Fruit fly (Drosophila melanogaster) whole organism, wandering third instar larva: ENCODE results near the gene CG3842.

Source experiments
- Abd-B ChIP-seq: fragments of >200 bp; optimal IDR thresholded peaks from 2 replicates; lab custom pipeline; 2017; ENCODE audit warnings: missing biosample characterization, missing genetic modification characterization
- CG32264 ChIP-seq: fragments of 200-800 bp; sonication (Bioruptor generic); optimal IDR thresholded peaks from 2 replicates; lab custom pipeline; 2016; ENCODE audit warnings: missing biosample characterization, missing genetic modification characterization
- CG9705 ChIP-seq: fragments of 200-800 bp; sonication (Bioruptor generic); optimal IDR thresholded peaks from 2 replicates; lab custom pipeline; 2018; ENCODE audit warnings: missing biosample characterization, mild to moderate bottlenecking, missing genetic modification characterization
- Dfd ChIP-seq: fragments of >200 bp; optimal IDR thresholded peaks from 2 replicates; lab custom pipeline; 2017; ENCODE audit warnings: missing biosample characterization, missing genetic modification characterization
- Dif ChIP-seq: fragments of 200-275, 200-300 bp; sonication (Bioruptor generic); optimal IDR thresholded peaks from 2 replicates; lab custom pipeline; 2018; ENCODE audit warnings: missing biosample characterization, missing genetic modification characterization; ENCODE audit not compliant: partially characterized antibody
- GATAd ChIP-seq: sonication (Bioruptor generic); optimal IDR thresholded peaks from 2 replicates; lab custom pipeline; 2016; ENCODE audit warnings: missing biosample characterization, missing genetic modification characterization
- HLH106 ChIP-seq: fragments of 200-800 bp; optimal IDR thresholded peaks from 3 replicates; lab custom pipeline; 2019; ENCODE audit warnings: missing biosample characterization, mild to moderate bottlenecking, missing genetic modification characterization, moderate library complexity
- Hnf4 ChIP-seq: fragments of 200-800 bp; sonication (Bioruptor generic); optimal IDR thresholded peaks from 2 replicates; lab custom pipeline; 2016; ENCODE audit warnings: missing biosample characterization, mild to moderate bottlenecking, missing genetic modification characterization
- Hr78 ChIP-seq: fragments of >200 bp; optimal IDR thresholded peaks from 2 replicates; lab custom pipeline; 2017; ENCODE audit warnings: missing biosample characterization, missing genetic modification characterization
- Hr83 ChIP-seq: fragments of 200-300 bp; sonication (Bioruptor generic); optimal IDR thresholded peaks from 2 replicates; lab custom pipeline; 2016; ENCODE audit warnings: missing biosample characterization, mild to moderate bottlenecking, missing genetic modification characterization, moderate library complexity; ENCODE audit not compliant: poor library complexity, severe bottlenecking
- Jra ChIP-seq: sonication (Bioruptor generic); optimal IDR thresholded peaks from 2 replicates; lab custom pipeline; 2016; ENCODE audit warnings: missing biosample characterization, missing genetic modification characterization
- Mio ChIP-seq: sonication (Bioruptor generic); optimal IDR thresholded peaks from 2 replicates; lab custom pipeline; 2016; ENCODE audit warnings: missing biosample characterization, missing genetic modification characterization
- Myc ChIP-seq: fragments of >200 bp; optimal IDR thresholded peaks from 2 replicates; lab custom pipeline; 2017
- N ChIP-seq: fragments of >200 bp; optimal IDR thresholded peaks from 2 replicates; lab custom pipeline; 2018; ENCODE audit warnings: missing biosample characterization, missing external identifiers, missing genetic modification characterization
- OdsH ChIP-seq: fragments of 200-800 bp; sonication (Bioruptor generic); optimal IDR thresholded peaks from 2 replicates; lab custom pipeline; 2016; ENCODE audit warnings: missing biosample characterization, mild to moderate bottlenecking, missing genetic modification characterization
- Rel ChIP-seq, 2 experiments: fragments of 200-800 bp; sonication (Bioruptor generic) in 1 of 2; optimal IDR thresholded peaks; 2 replicates in 1 of 2; 3 replicates in 1 of 2; lab custom pipeline; 2016 to 2019; ENCODE audit warnings: mild to moderate bottlenecking in 2 of 2, missing biosample characterization in 2 of 2, missing genetic modification characterization in 2 of 2, moderate library complexity in 1 of 2
- Sp1 ChIP-seq: fragments of 200-800 bp; sonication (Bioruptor generic); optimal IDR thresholded peaks from 3 replicates; lab custom pipeline; 2019; ENCODE audit warnings: missing biosample characterization, mild to moderate bottlenecking, missing genetic modification characterization, moderate library complexity
- Vsx2 ChIP-seq: fragments of 200-300, 225-300 bp; sonication (Bioruptor generic); optimal IDR thresholded peaks from 2 replicates; lab custom pipeline; 2018; ENCODE audit warnings: missing biosample characterization, missing genetic modification characterization; ENCODE audit not compliant: partially characterized antibody
- br ChIP-seq: fragments of 200-800 bp; sonication (Bioruptor generic); optimal IDR thresholded peaks from 2 replicates; lab custom pipeline; 2016; ENCODE audit warnings: missing biosample characterization, missing genetic modification characterization
- brk ChIP-seq: fragments of 200-800 bp; sonication (Bioruptor generic); optimal IDR thresholded peaks from 2 replicates; lab custom pipeline; 2016; ENCODE audit warnings: missing biosample characterization, mild to moderate bottlenecking, missing genetic modification characterization
- dl ChIP-seq, 2 experiments: fragments of 175-275, 200-275 bp in 1 of 2; fragments of 200-275 bp in 1 of 2; sonication (Bioruptor generic); optimal IDR thresholded peaks; lab custom pipeline; 2018; ENCODE audit warnings: mild to moderate bottlenecking in 2 of 2, missing biosample characterization in 2 of 2, missing genetic modification characterization in 2 of 2, moderate library complexity in 2 of 2; ENCODE audit not compliant: partially characterized antibody in 2 of 2, insufficient read depth in 1 of 2
- dmrt93B ChIP-seq: fragments of 200-800 bp; sonication (Bioruptor generic); optimal IDR thresholded peaks from 2 replicates; lab custom pipeline; 2018; ENCODE audit warnings: missing biosample characterization, mild to moderate bottlenecking, missing genetic modification characterization
- dsf ChIP-seq: sonication (Bioruptor generic); optimal IDR thresholded peaks from 2 replicates; lab custom pipeline; 2016; ENCODE audit warnings: missing biosample characterization, missing genetic modification characterization, borderline replicate concordance
- ey ChIP-seq: fragments of 200-800 bp; sonication (Bioruptor generic); optimal IDR thresholded peaks from 2 replicates; lab custom pipeline; 2016; ENCODE audit warnings: missing biosample characterization, missing genetic modification characterization
- foxo ChIP-seq, 2 experiments: fragments of 200-800 bp; sonication (Bioruptor generic); optimal IDR thresholded peaks; 2 replicates in 1 of 2; 3 replicates in 1 of 2; lab custom pipeline; 2016 to 2017; ENCODE audit warnings: missing biosample characterization in 2 of 2, missing genetic modification characterization in 2 of 2
- fru ChIP-seq: fragments of 200-800 bp; sonication (Bioruptor generic); optimal IDR thresholded peaks from 3 replicates; lab custom pipeline; 2016; ENCODE audit warnings: missing biosample characterization, mild to moderate bottlenecking, missing genetic modification characterization
- h ChIP-seq: fragments of 200-800 bp; sonication (Bioruptor generic); optimal IDR thresholded peaks from 3 replicates; lab custom pipeline; 2016; ENCODE audit warnings: missing biosample characterization, mild to moderate bottlenecking, missing genetic modification characterization
- jim ChIP-seq: fragments of 175-275, 200-325 bp; sonication (Bioruptor generic); optimal IDR thresholded peaks from 2 replicates; lab custom pipeline; 2016; ENCODE audit warnings: missing biosample characterization, mild to moderate bottlenecking, missing genetic modification characterization
- lola ChIP-seq: fragments of >200 bp; optimal IDR thresholded peaks from 2 replicates; lab custom pipeline; 2017; ENCODE audit warnings: missing biosample characterization, missing genetic modification characterization
- psq ChIP-seq: fragments of 200-800 bp; sonication (Bioruptor generic); optimal IDR thresholded peaks from 3 replicates; lab custom pipeline; 2017; ENCODE audit warnings: missing biosample characterization, mild to moderate bottlenecking, missing genetic modification characterization, moderate library complexity
- rgr ChIP-seq: fragments of 200-800 bp; sonication (Bioruptor generic); optimal IDR thresholded peaks from 3 replicates; lab custom pipeline; 2016; ENCODE audit warnings: missing biosample characterization, mild to moderate bottlenecking, missing genetic modification characterization
- sage ChIP-seq: fragments of 200-800 bp; sonication (Bioruptor generic); optimal IDR thresholded peaks from 2 replicates; lab custom pipeline; 2016; ENCODE audit warnings: missing biosample characterization, mild to moderate bottlenecking, missing genetic modification characterization
- sv ChIP-seq: fragments of 200-800 bp; sonication (Bioruptor generic); optimal IDR thresholded peaks from 3 replicates; lab custom pipeline; 2016; ENCODE audit warnings: missing biosample characterization, missing genetic modification characterization
- tai ChIP-seq: sonication (Bioruptor generic); optimal IDR thresholded peaks from 2 replicates; lab custom pipeline; 2016; ENCODE audit warnings: missing biosample characterization, missing genetic modification characterization

Gene CG3842

dm6 chrX:6294243-6294642 lies 43.3 kb upstream of the CG3842 start, which contains the start of gene CG15892:
CG15892 (minus strand) TSS chrX:6294343.
- TF ChIP-seq Abd-B (GFP tag; lab: Kevin White, UChicago) (no peak), Dif (GFP tag; lab: Kevin White, UChicago) (no peak), fru (GFP tag; lab: Kevin White, UChicago) (no peak), br (GFP tag; lab: Kevin White, UChicago) (no peak), brk (no peak), Jra (GFP tag; lab: Kevin White, UChicago) (no peak), rgr (no peak), psq (GFP tag; lab: Kevin White, UChicago) (no peak), sage (GFP tag; lab: Kevin White, UChicago) (no peak), Hr78 (no peak), CG9705 (GFP tag; lab: Kevin White, UChicago) (no peak), Hnf4 (GFP tag; lab: Kevin White, UChicago) (no peak), Vsx2 (GFP tag; lab: Kevin White, UChicago) (no peak)

DNA sequence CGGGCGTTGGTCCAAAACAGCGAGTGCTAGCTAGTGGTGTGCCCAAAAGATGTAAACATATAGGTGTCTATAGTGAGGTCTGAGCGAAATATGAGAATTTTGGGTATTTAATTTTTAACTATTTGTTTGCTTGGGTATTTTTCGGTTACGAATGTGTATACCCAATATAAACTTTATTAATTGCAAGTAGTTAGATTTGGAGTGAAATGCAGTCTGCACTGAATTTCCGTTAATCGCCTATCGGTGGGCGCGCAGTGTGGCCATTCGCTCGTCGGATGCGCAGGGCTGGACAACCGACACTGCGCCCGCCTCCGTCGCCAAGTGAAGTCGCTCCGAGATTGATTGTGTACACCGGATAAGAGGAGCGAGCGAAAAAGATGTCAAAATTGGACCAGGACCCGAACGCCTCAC lies 42.4 kb upstream of the CG3842 start, which contains the start of the genes CG15891 and CG3815:
Gene CG15891, minus strand, starts transcription at position 217 of the 411 bp plus-strand sequence.
Gene CG3815, plus strand, starts transcription at position 261 of the 411 bp plus-strand sequence.
- TF ChIP-seq Myc (lab: Kevin White, UChicago) (peak; percentile 99), Vsx2 (GFP tag; lab: Kevin White, UChicago) (no peak), h (peak; percentile 57), Sp1 (GFP tag; lab: Kevin White, UChicago) (peak; percentile 71), ey (GFP tag; lab: Kevin White, UChicago) (peak; percentile 22), HLH106 (tag; lab: Kevin White, UChicago) (peak; percentile 77), foxo (GFP tag; optimal IDR thresholded peaks at IDR 0.05; lab: Kevin White, UChicago) (peak in 1 of 2 experiments; percentile 63), Rel (GFP tag; optimal IDR thresholded peaks at IDR 0.05; lab: Kevin White, UChicago) (no peak), Rel (tag; optimal IDR thresholded peaks at IDR 0.05; lab: Kevin White, UChicago) (peak; percentile 43), sage (GFP tag; lab: Kevin White, UChicago) (no peak), psq (GFP tag; lab: Kevin White, UChicago) (peak; percentile 31), CG9705 (GFP tag; lab: Kevin White, UChicago) (peak; percentile 49), CG32264 (GFP tag; lab: Kevin White, UChicago) (no peak), sv (no peak), rgr (peak; percentile 51)

- TF ChIP-seq Rel (GFP tag; optimal IDR thresholded peaks at IDR 0.05; lab: Kevin White, UChicago) = no peak
- peak; percentile 71 for TF ChIP-seq Rel (tag; optimal IDR thresholded peaks at IDR 0.05; lab: Kevin White, UChicago)
- TF ChIP-seq sage (GFP tag; lab: Kevin White, UChicago) = no peak
Measured at dm6 chrX:6301052-6301451, 36.5 kb upstream of the CG3842 start, which contains the start of gene CG12219. CG12219 (minus strand) TSS chrX:6301285.

dm6 chrX:6303196-6303595 lies 34.4 kb upstream of the CG3842 start:
- TF ChIP-seq dmrt93B (GFP tag; lab: Kevin White, UChicago) (no peak), jim (GFP tag; lab: Kevin White, UChicago) (no peak), OdsH (GFP tag; lab: Kevin White, UChicago) (no peak), Dfd (GFP tag; lab: Kevin White, UChicago) (no peak), Hr78 (no peak), Abd-B (GFP tag; lab: Kevin White, UChicago) (no peak), br (GFP tag; lab: Kevin White, UChicago) (no peak), Jra (GFP tag; lab: Kevin White, UChicago) (no peak), GATAd (GFP tag; lab: Kevin White, UChicago) (no peak), foxo (GFP tag; optimal IDR thresholded peaks at IDR 0.05; lab: Kevin White, UChicago) (no peak), Dif (GFP tag; lab: Kevin White, UChicago) (no peak), psq (GFP tag; lab: Kevin White, UChicago) (no peak), dsf (GFP tag; lab: Kevin White, UChicago) (no peak)

- TF ChIP-seq psq (GFP tag; lab: Kevin White, UChicago) = no peak
- no peak for TF ChIP-seq Rel (GFP tag; optimal IDR thresholded peaks at IDR 0.05; lab: Kevin White, UChicago)
- no peak for TF ChIP-seq Rel (tag; optimal IDR thresholded peaks at IDR 0.05; lab: Kevin White, UChicago)
- no peak for TF ChIP-seq lola (GFP tag; lab: Kevin White, UChicago)
- TF ChIP-seq jim (GFP tag; lab: Kevin White, UChicago) = no peak
- no peak for TF ChIP-seq dl (GFP tag; optimal IDR thresholded peaks at IDR 0.05; lab: Kevin White, UChicago; ENCODE audit: insufficient read depth in 1 of 2, partially characterized antibody in 2 of 2)
- TF ChIP-seq rgr = no peak
- TF ChIP-seq dsf (GFP tag; lab: Kevin White, UChicago) = no peak
- no peak for TF ChIP-seq tai (GFP tag; lab: Kevin White, UChicago)
- no peak for TF ChIP-seq N (GFP tag; lab: Kevin White, UChicago)
- TF ChIP-seq Hr83 (GFP tag; lab: Kevin White, UChicago) = no peak
- no peak for TF ChIP-seq Mio (GFP tag; lab: Kevin White, UChicago)
- no peak for TF ChIP-seq brk
- no peak for TF ChIP-seq HLH106 (tag; lab: Kevin White, UChicago)
Measured at dm6 chrX:6303675-6304074, 33.9 kb upstream of the CG3842 start, which contains the start of gene CG3823. CG3823 (plus strand) TSS chrX:6303975.
